Fruit fly (Drosophila melanogaster) whole organism, embryonic: ENCODE data around the gene CG43880.
A peak's percentile ranks its signal among the peaks of the same experiment; 100 is the strongest.

Experiments
- bowl ChIP-seq: fragments of 200-800 bp; sonication (Bioruptor generic); IDR thresholded peaks from 2 replicates; pipeline ENCODE4 v1.3.6; 2022; ENCODE audit warnings: missing biosample characterization, missing genetic modification characterization
- sens ChIP-seq: fragments of 200-800 bp; sonication (Bioruptor generic); peaks from one replicate; lab custom pipeline; 2016; ENCODE audit warnings: missing biosample characterization, missing genetic modification characterization

DNA sequence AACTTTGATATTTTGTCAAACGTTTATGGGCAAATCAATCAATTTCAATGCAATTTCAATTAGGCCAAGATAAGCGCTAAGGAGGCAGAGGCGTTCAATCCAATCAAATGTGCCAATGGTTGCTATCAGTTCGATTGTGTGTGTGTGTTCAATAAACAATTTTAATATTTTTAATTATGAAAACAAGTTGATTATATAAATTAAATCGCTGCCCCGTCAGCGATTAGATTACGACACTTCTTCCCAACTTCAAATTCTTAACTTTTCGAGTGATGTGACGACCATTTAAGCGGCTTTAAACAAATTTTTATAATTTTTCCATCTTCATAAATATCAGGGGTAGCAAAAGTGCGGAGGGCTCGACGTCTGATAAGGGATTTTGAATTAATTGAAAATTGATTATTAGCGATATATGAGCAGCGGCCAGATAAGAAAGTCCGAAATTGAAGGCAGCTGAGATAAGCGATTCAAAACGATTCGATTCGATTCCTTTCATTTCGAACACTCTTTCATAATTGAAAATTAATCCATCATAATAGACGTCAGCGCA is 3.6 kb downstream of the CG43880 start:
- TF ChIP-seq bowl (GFP tag; lab: Robert Waterston, UW) (no peak), sens (peak; percentile 7)
